Fruit fly (Drosophila melanogaster) Kc167 (cell line): ENCODE measurements around the gene CG9483.

ENCODE experiments used
- Myc ChIP-seq: fragments of >200 bp; optimal IDR thresholded peaks from 2 replicates; lab custom pipeline; 2017; ENCODE audit warnings: missing external identifiers
- h ChIP-seq: fragments of >200 bp; optimal IDR thresholded peaks from 3 replicates; lab custom pipeline; 2018; ENCODE audit warnings: missing external identifiers
- psq ChIP-seq: fragments of >200 bp; optimal IDR thresholded peaks from 2 replicates; lab custom pipeline; 2017; ENCODE audit warnings: missing external identifiers
- ttk ChIP-seq: sonication (Bioruptor generic); optimal IDR thresholded peaks from 2 replicates; lab custom pipeline; 2017; ENCODE audit warnings: missing external identifiers

- no peak for TF ChIP-seq ttk (lab: Kevin White, UChicago)
- no peak for TF ChIP-seq Myc (lab: Kevin White, UChicago)
- TF ChIP-seq psq (lab: Kevin White, UChicago), result no peak
- no peak for TF ChIP-seq h (lab: Kevin White, UChicago)
Observed at dm6 chr2L:8842262-8842561, 24.4 kb upstream of the CG9483 start.
